Fruit fly (Drosophila melanogaster): ENCODE results near the gene CG7231.
A peak's percentile ranks its signal among the peaks of the same experiment; 100 is the strongest.

The CG7231 gene

dm6 chr2L:7957068-7957868 is 26.5 kb upstream of the CG7231 start:
- no peak for TF ChIP-seq CG17801 (GFP tag; optimal IDR thresholded peaks at IDR 0.05; ENCODE audit: partially characterized antibody)

- peak; percentile 44 for TF ChIP-seq CG17801 (GFP tag; optimal IDR thresholded peaks at IDR 0.05; ENCODE audit: partially characterized antibody)
Observed at dm6 chr2L:7960581-7961530, 22.9 kb upstream of the CG7231 start.

DNA sequence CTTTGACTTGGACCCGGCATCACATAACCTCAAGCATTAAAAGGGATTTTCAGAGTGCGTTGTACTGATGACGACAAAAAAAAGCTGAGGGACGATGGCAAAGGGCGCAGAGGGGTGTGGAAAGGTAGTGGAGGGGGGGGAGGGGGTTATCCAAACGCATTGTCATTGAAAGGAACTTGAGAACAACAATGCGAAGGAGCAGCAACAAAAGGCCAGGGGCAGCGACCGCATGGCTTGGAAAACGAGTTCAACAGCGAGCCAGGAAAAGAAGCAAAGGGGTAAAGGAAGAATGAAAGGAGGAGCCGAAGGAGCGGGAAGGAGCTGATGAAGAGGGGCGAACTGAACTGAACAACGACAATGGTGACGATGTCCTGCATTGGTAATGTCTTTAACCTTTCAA is 21.5 kb upstream of the CG7231 start:
- no peak for TF ChIP-seq CG17801 (GFP tag; optimal IDR thresholded peaks at IDR 0.05; ENCODE audit: partially characterized antibody)

- TF ChIP-seq CG17801 (GFP tag; optimal IDR thresholded peaks at IDR 0.05; ENCODE audit: partially characterized antibody), result no peak
Observed at dm6 chr2L:7962881-7963280, 20.9 kb upstream of the CG7231 start.

- TF ChIP-seq CG17801 (GFP tag; optimal IDR thresholded peaks at IDR 0.05; ENCODE audit: partially characterized antibody), result peak; percentile 38
Observed at dm6 chr2L:7964611-7965010, 19.1 kb upstream of the CG7231 start.

DNA sequence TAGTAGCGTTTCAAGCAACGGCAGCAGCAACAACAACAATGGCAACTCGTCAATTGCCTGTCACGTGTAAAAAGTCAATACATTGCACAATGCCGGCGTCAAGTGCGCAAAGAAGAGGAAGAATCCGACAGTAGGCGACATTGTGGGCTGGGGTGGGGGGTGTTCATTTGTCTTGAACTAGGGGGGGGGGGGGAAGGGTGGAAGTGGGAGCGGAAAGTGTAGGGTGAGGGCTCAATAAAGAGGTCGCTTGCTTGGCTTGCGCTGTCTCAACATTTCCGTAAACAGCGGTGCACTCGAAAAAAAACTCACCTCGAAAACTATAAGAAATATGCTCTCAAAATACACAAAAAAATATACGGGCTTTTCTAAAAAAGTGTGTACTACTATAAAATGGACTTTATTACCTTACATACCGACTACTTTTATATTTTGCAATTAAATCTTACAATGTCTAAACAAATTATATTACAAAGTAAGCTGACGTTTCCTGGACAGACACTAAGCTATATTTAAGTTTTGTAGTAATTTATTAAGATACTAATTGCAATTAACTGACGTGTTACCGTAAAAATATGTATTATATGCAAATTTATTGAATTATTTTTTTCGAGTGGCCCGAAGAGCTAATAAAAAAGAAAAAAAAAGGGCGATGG is 17.8 kb upstream of the CG7231 start:
- peak; percentile 3 for TF ChIP-seq CG17801 (GFP tag; optimal IDR thresholded peaks at IDR 0.05; ENCODE audit: partially characterized antibody)

dm6 chr2L:7966461-7966846 is 17.3 kb upstream of the CG7231 start:
- TF ChIP-seq CG17801 (GFP tag; optimal IDR thresholded peaks at IDR 0.05; ENCODE audit: partially characterized antibody), result no peak

dm6 chr2L:7966866-7967549 is 16.7 kb upstream of the CG7231 start:
- no peak for TF ChIP-seq CG17801 (GFP tag; optimal IDR thresholded peaks at IDR 0.05; ENCODE audit: partially characterized antibody)

- no peak for TF ChIP-seq CG17801 (GFP tag; optimal IDR thresholded peaks at IDR 0.05; ENCODE audit: partially characterized antibody)
Observed at dm6 chr2L:7967645-7968044, 16.1 kb upstream of the CG7231 start.

dm6 chr2L:7968054-7968453 is 15.7 kb upstream of the CG7231 start:
- TF ChIP-seq CG17801 (GFP tag; optimal IDR thresholded peaks at IDR 0.05; ENCODE audit: partially characterized antibody), result no peak

- no peak for TF ChIP-seq CG17801 (GFP tag; optimal IDR thresholded peaks at IDR 0.05; ENCODE audit: partially characterized antibody)
Observed at dm6 chr2L:7969329-7969728, 14.4 kb upstream of the CG7231 start.

DNA sequence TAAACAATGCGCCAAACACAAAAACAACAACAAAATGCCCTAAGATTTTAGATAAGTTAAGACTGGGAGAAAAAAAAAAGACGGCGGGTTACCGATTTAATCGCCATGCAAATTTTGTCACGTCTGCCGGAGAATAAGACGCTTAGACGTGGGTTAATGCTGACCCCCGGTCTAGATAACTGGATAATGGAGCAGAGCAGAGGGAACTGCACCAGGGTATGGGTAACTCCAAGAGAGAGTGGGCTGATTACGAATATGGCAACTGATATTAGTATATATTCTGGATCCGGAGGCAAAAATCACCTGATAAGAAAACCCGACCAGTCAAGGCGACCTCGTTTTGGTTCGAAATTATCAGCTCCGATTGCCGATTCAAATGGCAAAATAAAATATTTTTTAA is 13.7 kb upstream of the CG7231 start:
- TF ChIP-seq CG17801 (GFP tag; optimal IDR thresholded peaks at IDR 0.05; ENCODE audit: partially characterized antibody), result no peak

DNA sequence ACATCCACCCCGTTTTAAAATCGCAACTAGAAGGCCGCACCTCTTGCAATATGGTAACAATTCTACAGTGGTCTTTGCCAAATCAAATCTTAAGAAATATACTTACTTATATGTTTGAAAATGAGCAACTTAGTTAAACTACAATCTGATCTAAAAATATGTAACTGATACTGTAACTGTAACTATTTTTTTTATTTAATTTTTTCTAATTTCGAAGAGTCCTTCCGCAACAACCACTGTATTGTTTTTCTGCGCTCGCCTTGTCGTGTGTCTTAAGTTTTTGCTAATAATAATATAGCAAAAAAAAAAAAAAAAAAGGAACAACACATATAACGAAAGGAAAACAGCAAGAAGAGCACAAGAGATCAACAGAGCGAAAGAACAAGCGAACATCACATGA is 12.3 kb upstream of the CG7231 start:
- TF ChIP-seq CG17801 (GFP tag; optimal IDR thresholded peaks at IDR 0.05; ENCODE audit: partially characterized antibody), result no peak

- no peak for TF ChIP-seq CG17801 (GFP tag; optimal IDR thresholded peaks at IDR 0.05; ENCODE audit: partially characterized antibody)
Observed at dm6 chr2L:7973470-7974207, 10.1 kb upstream of the CG7231 start.
